Fruit fly (Drosophila melanogaster): Measurements from ENCODE around the gene Cpr67Fa1.

Cpr67Fa1 gene

dm6 chr3L:10843273-10843672 is 46.5 kb upstream of the Cpr67Fa1 start (continued):
- no peak for TF ChIP-seq CG6854 (GFP tag; optimal IDR thresholded peaks at IDR 0.05)
- peak; percentile 39 for TF ChIP-seq OdsH (GFP tag; optimal IDR thresholded peaks at IDR 0.05)
- TF ChIP-seq dsx (GFP tag; optimal IDR thresholded peaks at IDR 0.05; ENCODE audit: poor library complexity, severe bottlenecking), result peak; percentile 22
- no peak for TF ChIP-seq Gug (GFP tag; IDR thresholded peaks at IDR 0.05)
- peak; percentile 42; the same call in 1 of the 3 replicates for TF ChIP-seq eg (GFP tag; IDR thresholded peaks at IDR 0.05)
- TF ChIP-seq CG3919 (GFP tag; optimal IDR thresholded peaks at IDR 0.05), result no peak
- no peak for TF ChIP-seq CG7368 (GFP tag; optimal IDR thresholded peaks at IDR 0.05)
- TF ChIP-seq Sox15 (GFP tag; optimal IDR thresholded peaks at IDR 0.05), result peak; percentile 4
- peak; percentile 4 for TF ChIP-seq CG8319 (GFP tag; optimal IDR thresholded peaks at IDR 0.05)
- no peak for TF ChIP-seq lz (GFP tag; optimal IDR thresholded peaks at IDR 0.05)
- TF ChIP-seq Eip75B (GFP tag; optimal IDR thresholded peaks at IDR 0.05), result no peak
- peak; percentile 11 for TF ChIP-seq CG6276 (GFP tag; optimal IDR thresholded peaks at IDR 0.05)
- no peak for TF ChIP-seq Ets21C (GFP tag; optimal IDR thresholded peaks at IDR 0.05)
- TF ChIP-seq Hr39 (GFP tag; optimal IDR thresholded peaks at IDR 0.05), result no peak
- TF ChIP-seq Eip78C (GFP tag), result peak; percentile 75
- TF ChIP-seq CG11294 (GFP tag; IDR thresholded peaks at IDR 0.05), result no peak
- no peak for TF ChIP-seq cyc (GFP tag; optimal IDR thresholded peaks at IDR 0.05)
- no peak for TF ChIP-seq vri (GFP tag; optimal IDR thresholded peaks at IDR 0.05)
- no peak for TF ChIP-seq Smox (GFP tag; optimal IDR thresholded peaks at IDR 0.05)
- peak; percentile 18 for TF ChIP-seq CG6808 (GFP tag; optimal IDR thresholded peaks at IDR 0.05)
- peak; percentile 7 for TF ChIP-seq CG16779 (tag; optimal IDR thresholded peaks at IDR 0.05)
- no peak for TF ChIP-seq CG31627 (GFP tag; optimal IDR thresholded peaks at IDR 0.05)
- no peak for TF ChIP-seq Eip93F (GFP tag; optimal IDR thresholded peaks at IDR 0.05)
- TF ChIP-seq CG6163 (GFP tag; IDR thresholded peaks at IDR 0.05), result no peak
- no peak for TF ChIP-seq CG6792 (GFP tag; optimal IDR thresholded peaks at IDR 0.05)
- no peak for TF ChIP-seq Blimp-1 (GFP tag; optimal IDR thresholded peaks at IDR 0.05)
- TF ChIP-seq CG15336 (GFP tag; IDR thresholded peaks at IDR 0.05), result 0 out of 2 replicates have a peak, but pooled peaks have one; percentile 17
- TF ChIP-seq Sox102F (GFP tag; optimal IDR thresholded peaks at IDR 0.05), result no peak
- no peak for TF ChIP-seq fd59A (GFP tag; optimal IDR thresholded peaks at IDR 0.05)
- peak; percentile 57 for TF ChIP-seq CG32006 (GFP tag; optimal IDR thresholded peaks at IDR 0.05)
- TF ChIP-seq pdm3 (GFP tag; optimal IDR thresholded peaks at IDR 0.05), result no peak
- TF ChIP-seq Hr38 (GFP tag; optimal IDR thresholded peaks at IDR 0.05), result no peak
- peak; percentile 52 for TF ChIP-seq Ets96B (tag; optimal IDR thresholded peaks at IDR 0.05)

- no peak for TF ChIP-seq CG7368 (GFP tag; optimal IDR thresholded peaks at IDR 0.05)
- no peak for TF ChIP-seq achi (GFP tag; optimal IDR thresholded peaks at IDR 0.05)
- no peak for TF ChIP-seq spab (GFP tag; optimal IDR thresholded peaks at IDR 0.05)
- no peak for TF ChIP-seq CG4318 (GFP tag; optimal IDR thresholded peaks at IDR 0.05)
- TF ChIP-seq pdm3 (GFP tag; optimal IDR thresholded peaks at IDR 0.05), result no peak
- no peak for TF ChIP-seq vri (GFP tag; optimal IDR thresholded peaks at IDR 0.05)
- no peak for TF ChIP-seq acj6 (GFP tag; optimal IDR thresholded peaks at IDR 0.05)
- TF ChIP-seq fd59A (GFP tag; optimal IDR thresholded peaks at IDR 0.05), result no peak
- TF ChIP-seq CG6276 (GFP tag; optimal IDR thresholded peaks at IDR 0.05), result no peak
- no peak for TF ChIP-seq Met (GFP tag; optimal IDR thresholded peaks at IDR 0.05)
- no peak for TF ChIP-seq Hr39 (GFP tag; optimal IDR thresholded peaks at IDR 0.05)
- TF ChIP-seq CG6163 (GFP tag; IDR thresholded peaks at IDR 0.05), result no peak
- TF ChIP-seq dac (GFP tag; optimal IDR thresholded peaks at IDR 0.05), result no peak
- TF ChIP-seq Smox (GFP tag; optimal IDR thresholded peaks at IDR 0.05), result no peak
- no peak for TF ChIP-seq Hr4 (GFP tag; optimal IDR thresholded peaks at IDR 0.05)
- TF ChIP-seq CG8319 (GFP tag; optimal IDR thresholded peaks at IDR 0.05), result no peak
- TF ChIP-seq salr (GFP tag; optimal IDR thresholded peaks at IDR 0.05), result no peak
- TF ChIP-seq Lpt (GFP tag; optimal IDR thresholded peaks at IDR 0.05), result no peak
- TF ChIP-seq fkh (GFP tag; optimal IDR thresholded peaks at IDR 0.05), result no peak
These were observed 46.1 kb upstream of the Cpr67Fa1 start for dm6 chr3L:10843685-10844084.

Data from whole organism, prepupa.